Worm (Caenorhabditis elegans): Measurements from ENCODE around the gene nhr-12.

DNA sequence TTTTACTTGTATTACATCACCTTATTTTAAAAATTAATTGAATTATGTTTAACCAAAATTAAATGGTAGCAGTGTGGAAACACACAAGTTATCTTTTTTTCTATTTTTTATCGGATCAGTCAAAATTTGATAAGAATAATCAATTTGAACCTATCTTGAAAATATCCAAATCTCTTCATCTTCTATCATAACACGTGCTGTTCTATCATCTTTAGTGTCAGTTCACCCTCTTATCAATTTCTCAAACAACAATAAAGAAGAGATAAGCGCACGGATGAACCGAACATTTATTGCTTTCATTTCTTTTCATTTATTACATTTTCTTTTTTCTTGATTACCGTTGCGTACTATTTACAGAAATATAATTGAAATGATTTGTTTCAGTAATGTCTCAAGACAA lies 3.3 kb upstream of the nhr-12 start, which contains the start of gene R04B5.5:
- TF ChIP-seq flt-1 (GFP tag; IDR thresholded peaks at IDR 0.05), result no peak
- no peak for TF ChIP-seq hmg-4 (GFP tag; optimal IDR thresholded peaks at IDR 0.05)
- TF ChIP-seq ama-1 (optimal IDR thresholded peaks at IDR 0.05), result no peak
- TF ChIP-seq ceh-13 (GFP tag; optimal IDR thresholded peaks at IDR 0.05), result no peak
- no peak for TF ChIP-seq tbx-37 (GFP tag; conservative IDR thresholded peaks at IDR 0.05)
- no peak for TF ChIP-seq aly-1 (tag; optimal IDR thresholded peaks at IDR 0.05)
- TF ChIP-seq B0310.2 (tag; optimal IDR thresholded peaks at IDR 0.05), result no peak
- no peak for TF ChIP-seq hmbx-1 (tag; optimal IDR thresholded peaks at IDR 0.05)
- TF ChIP-seq hnd-1 (tag; optimal IDR thresholded peaks at IDR 0.05), result no peak

All from whole organism, early embryonic.